Worm (Caenorhabditis elegans) whole organism, L4/young adult: ENCODE data around the gene F53H4.6.

ENCODE experiments used
- W03F9.2 ChIP-seq: fragments of 150-350 bp; optimal IDR thresholded peaks from 2 replicates; lab custom pipeline; 2014; ENCODE audit warnings: missing biosample characterization, missing genetic modification characterization
- him-1 ChIP-seq: sonication (generic microtip); optimal IDR thresholded peaks from 2 replicates; lab custom pipeline; 2016; ENCODE audit warnings: missing genotype, missing genetic modification reagents, missing genetic modification characterization, missing compliant biosample characterization

- TF ChIP-seq him-1 (tag; lab: Kevin White, UChicago) (no peak), W03F9.2 (tag; lab: Kevin White, UChicago) (no peak)
Observed at ce11 chrX:15848867-15849266, 11.5 kb downstream of the F53H4.6 start.
